Worm (Caenorhabditis elegans) whole organism, late embryonic: ENCODE data around the gene cnc-2.

ENCODE experiments used
- C38D4.7 ChIP-seq: fragments of 200-800 bp; sonication (Bioruptor generic); optimal IDR thresholded peaks from 2 replicates; lab custom pipeline; 2018; ENCODE audit warnings: mild to moderate bottlenecking, missing genetic modification characterization, moderate library complexity, missing compliant biosample characterization
- K09A11.1 ChIP-seq: sonication (generic microtip); optimal IDR thresholded peaks from 2 replicates; lab custom pipeline; 2017; ENCODE audit warnings: antibody characterized with exemption, mild to moderate bottlenecking, missing genetic modification characterization, missing compliant biosample characterization; ENCODE audit not compliant: insufficient read depth
- Y22D7AL.16 ChIP-seq: sonication (generic microtip); optimal IDR thresholded peaks from 2 replicates; lab custom pipeline; 2016; ENCODE audit warnings: missing genetic modification characterization, missing compliant biosample characterization
- ceh-14 ChIP-seq: sonication (generic microtip); optimal IDR thresholded peaks from 2 replicates; lab custom pipeline; 2016; ENCODE audit warnings: missing genotype, missing genetic modification characterization, missing compliant biosample characterization
- ceh-18 ChIP-seq: sonication (generic microtip); optimal IDR thresholded peaks from 2 replicates; lab custom pipeline; 2016; ENCODE audit warnings: missing genetic modification characterization, missing compliant biosample characterization
- ceh-22 ChIP-seq: sonication (generic microtip); optimal IDR thresholded peaks from 2 replicates; lab custom pipeline; 2017; ENCODE audit warnings: missing biosample characterization, missing genetic modification characterization
- ceh-24 ChIP-seq: sonication (generic microtip); optimal IDR thresholded peaks from 2 replicates; lab custom pipeline; 2016; ENCODE audit warnings: mild to moderate bottlenecking, missing genetic modification characterization, missing compliant biosample characterization
- ceh-31 ChIP-seq: sonication (generic microtip); optimal IDR thresholded peaks from 2 replicates; lab custom pipeline; 2016; ENCODE audit warnings: missing genetic modification characterization, missing compliant biosample characterization
- ceh-34 ChIP-seq: sonication (generic microtip); optimal IDR thresholded peaks from 2 replicates; lab custom pipeline; 2016; ENCODE audit warnings: mild to moderate bottlenecking, missing genetic modification characterization, missing compliant biosample characterization
- ceh-48 ChIP-seq: sonication (generic microtip); optimal IDR thresholded peaks from 2 replicates; lab custom pipeline; 2016; ENCODE audit warnings: missing genetic modification characterization, inconsistent platforms, missing compliant biosample characterization
- ceh-9 ChIP-seq: sonication (generic microtip); optimal IDR thresholded peaks from 2 replicates; lab custom pipeline; 2016; ENCODE audit warnings: mild to moderate bottlenecking, missing genetic modification characterization, inconsistent platforms, missing compliant biosample characterization
- dmd-4 ChIP-seq: sonication (generic microtip); optimal IDR thresholded peaks from 2 replicates; lab custom pipeline; 2016; ENCODE audit warnings: borderline replicate concordance, missing genetic modification characterization, missing compliant biosample characterization
- dve-1 ChIP-seq: sonication (generic microtip); optimal IDR thresholded peaks from 2 replicates; lab custom pipeline; 2017; ENCODE audit warnings: antibody characterized with exemption, mild to moderate bottlenecking, missing genetic modification characterization, missing compliant biosample characterization
- elt-2 ChIP-seq: sonication (generic microtip); optimal IDR thresholded peaks from 2 replicates; lab custom pipeline; 2016; ENCODE audit warnings: missing genetic modification reagents, missing genetic modification characterization, missing compliant biosample characterization
- eyg-1 ChIP-seq: sonication (generic microtip); optimal IDR thresholded peaks from 2 replicates; lab custom pipeline; 2016; ENCODE audit warnings: missing genotype, missing genetic modification characterization, missing compliant biosample characterization
- fkh-10 ChIP-seq: fragments of 150-350 bp; optimal IDR thresholded peaks from 2 replicates; lab custom pipeline; 2014; ENCODE audit warnings: missing biosample characterization, missing genetic modification reagents, missing genetic modification characterization
- fkh-6 ChIP-seq: sonication (generic microtip); optimal IDR thresholded peaks from 2 replicates; lab custom pipeline; 2016; ENCODE audit warnings: missing genetic modification characterization, missing compliant biosample characterization
- gmeb-2 ChIP-seq: sonication (generic microtip); optimal IDR thresholded peaks from 2 replicates; lab custom pipeline; 2016; ENCODE audit warnings: missing genetic modification characterization, inconsistent platforms, missing compliant biosample characterization
- hlh-13 ChIP-seq: fragments of 200-800 bp; sonication (Bioruptor generic); optimal IDR thresholded peaks from 2 replicates; lab custom pipeline; 2018; ENCODE audit warnings: mild to moderate bottlenecking, missing genetic modification characterization, missing compliant biosample characterization
- hlh-15 ChIP-seq: sonication (generic microtip); optimal IDR thresholded peaks from 2 replicates; lab custom pipeline; 2016; ENCODE audit warnings: missing genetic modification characterization, missing compliant biosample characterization
- hlh-30 ChIP-seq: sonication (generic microtip); optimal IDR thresholded peaks from 2 replicates; lab custom pipeline; 2017; ENCODE audit warnings: antibody characterized with exemption, missing genetic modification characterization, missing compliant biosample characterization; ENCODE audit not compliant: insufficient read depth
- hlh-6 ChIP-seq: sonication (generic microtip); optimal IDR thresholded peaks from 2 replicates; lab custom pipeline; 2016; ENCODE audit warnings: missing genotype, missing genetic modification characterization, missing compliant biosample characterization
- hlh-8 ChIP-seq: sonication (generic microtip); optimal IDR thresholded peaks from 2 replicates; lab custom pipeline; 2016; ENCODE audit warnings: missing genotype, missing genetic modification characterization, missing compliant biosample characterization
- lim-6 ChIP-seq: sonication (generic microtip); optimal IDR thresholded peaks from 2 replicates; lab custom pipeline; 2016; ENCODE audit warnings: missing genetic modification characterization, missing compliant biosample characterization
- madf-2 ChIP-seq: sonication (generic microtip); optimal IDR thresholded peaks from 2 replicates; lab custom pipeline; 2017; ENCODE audit warnings: missing genetic modification characterization, missing compliant biosample characterization
- mec-3 ChIP-seq: sonication (generic microtip); optimal IDR thresholded peaks from 2 replicates; lab custom pipeline; 2016; ENCODE audit warnings: borderline replicate concordance, missing genetic modification characterization, missing compliant biosample characterization
- nhr-232 ChIP-seq: sonication (generic microtip); optimal IDR thresholded peaks from 2 replicates; lab custom pipeline; 2016; ENCODE audit warnings: missing genetic modification characterization, missing compliant biosample characterization
- npax-4 ChIP-seq: sonication (generic microtip); optimal IDR thresholded peaks from 2 replicates; lab custom pipeline; 2016; ENCODE audit warnings: missing genetic modification characterization, missing compliant biosample characterization
- pag-3 ChIP-seq: sonication (generic microtip); optimal IDR thresholded peaks from 2 replicates; lab custom pipeline; 2016; ENCODE audit warnings: missing compliant biosample characterization, missing genetic modification characterization, borderline replicate concordance
- pha-4 ChIP-seq: fragments of 150-350 bp; optimal IDR thresholded peaks from 2 replicates; lab custom pipeline; 2018; ENCODE audit warnings: missing biosample characterization, missing genetic modification reagents, missing genetic modification characterization
- ref-2 ChIP-seq: sonication (generic microtip); optimal IDR thresholded peaks from 2 replicates; lab custom pipeline; 2016; ENCODE audit warnings: missing genetic modification characterization, missing compliant biosample characterization
- sdc-2 ChIP-seq: sonication (generic microtip); optimal IDR thresholded peaks from 2 replicates; lab custom pipeline; 2016; ENCODE audit warnings: missing genotype, missing genetic modification characterization, missing compliant biosample characterization
- sox-2 ChIP-seq: fragments of 200-800 bp; sonication (Bioruptor generic); IDR thresholded peaks from 2 replicates; pipeline ENCODE4 v1.3.6; 2022; ENCODE audit warnings: missing genetic modification reagents, missing genetic modification characterization, missing compliant biosample characterization
- unc-42 ChIP-seq: sonication (generic microtip); optimal IDR thresholded peaks from 2 replicates; lab custom pipeline; 2016; ENCODE audit warnings: missing genotype, missing genetic modification characterization, missing compliant biosample characterization
- unc-86 ChIP-seq: sonication (generic microtip); optimal IDR thresholded peaks from 2 replicates; lab custom pipeline; 2016; ENCODE audit warnings: missing genetic modification characterization, missing compliant biosample characterization
- ztf-16 ChIP-seq: sonication (generic microtip); optimal IDR thresholded peaks from 2 replicates; lab custom pipeline; 2017; ENCODE audit warnings: missing genetic modification characterization, missing compliant biosample characterization

cnc-2 gene

ce11 chrV:1432500-1433418 is 17.2 kb downstream of the cnc-2 start:
- no peak for TF ChIP-seq nhr-232 (tag; lab: Kevin White, UChicago)
- TF ChIP-seq dmd-4 (tag; lab: Kevin White, UChicago): no peak
- no peak for TF ChIP-seq hlh-15
- TF ChIP-seq fkh-6 (tag; lab: Kevin White, UChicago): no peak
- no peak for TF ChIP-seq ref-2 (tag; lab: Kevin White, UChicago)
- peak; percentile 75 for TF ChIP-seq elt-2 (tag; lab: Kevin White, UChicago)
- no peak for TF ChIP-seq sdc-2 (tag; lab: Kevin White, UChicago)

- TF ChIP-seq sox-2 (GFP tag; lab: Robert Waterston, UW): no peak
- no peak for TF ChIP-seq ceh-31 (tag; lab: Kevin White, UChicago)
- no peak for TF ChIP-seq dmd-4 (tag; lab: Kevin White, UChicago)
- TF ChIP-seq ceh-34 (tag; lab: Kevin White, UChicago): no peak
- no peak for TF ChIP-seq lim-6 (tag; lab: Kevin White, UChicago)
- no peak for TF ChIP-seq ceh-48 (tag; lab: Kevin White, UChicago)
- no peak for TF ChIP-seq ceh-14
- TF ChIP-seq ztf-16: no peak
- TF ChIP-seq hlh-30 (tag; lab: Kevin White, UChicago): no peak
- TF ChIP-seq ceh-24 (tag; lab: Kevin White, UChicago): no peak
- no peak for TF ChIP-seq ceh-9 (tag; lab: Kevin White, UChicago)
- no peak for TF ChIP-seq madf-2 (tag; lab: Kevin White, UChicago)
- no peak for TF ChIP-seq ceh-18 (tag; lab: Kevin White, UChicago)
- TF ChIP-seq Y22D7AL.16: no peak
- no peak for TF ChIP-seq C38D4.7 (GFP tag; lab: Kevin White, UChicago)
- TF ChIP-seq eyg-1 (tag; lab: Kevin White, UChicago): no peak
Measured at ce11 chrV:1431702-1432187, 18.2 kb downstream of the cnc-2 start, which contains the start of gene ges-1. Gene ges-1 (minus strand): TSS chrV:1432137.

- TF ChIP-seq ceh-14 (no peak), hlh-30 (tag; lab: Kevin White, UChicago) (no peak), mec-3 (tag; lab: Kevin White, UChicago) (peak; percentile 52), hlh-8 (no peak), dve-1 (tag; lab: Kevin White, UChicago) (no peak), gmeb-2 (tag; lab: Kevin White, UChicago) (no peak), npax-4 (tag; lab: Kevin White, UChicago) (no peak), lim-6 (tag; lab: Kevin White, UChicago) (no peak)
Measured at ce11 chrV:1425595-1425994, 24.4 kb downstream of the cnc-2 start, which contains the start of gene R12A1.3. Gene R12A1.3 (minus strand): TSS chrV:1425794.

- TF ChIP-seq ref-2 (tag; lab: Kevin White, UChicago): no peak
- no peak for TF ChIP-seq elt-2 (tag; lab: Kevin White, UChicago)
- TF ChIP-seq fkh-10: no peak
- TF ChIP-seq K09A11.1 (tag; lab: Kevin White, UChicago): no peak
- no peak for TF ChIP-seq ceh-22
- peak; percentile 79 for TF ChIP-seq dve-1 (tag; lab: Kevin White, UChicago)
Measured at ce11 chrV:1423338-1423737, 26.6 kb downstream of the cnc-2 start.

- TF ChIP-seq hlh-13: no peak
- TF ChIP-seq pag-3: no peak
- no peak for TF ChIP-seq K09A11.1 (tag; lab: Kevin White, UChicago)
- no peak for TF ChIP-seq hlh-6
- no peak for TF ChIP-seq pha-4
- peak; percentile 29 for TF ChIP-seq unc-42 (tag; lab: Kevin White, UChicago)
- no peak for TF ChIP-seq npax-4 (tag; lab: Kevin White, UChicago)
- no peak for TF ChIP-seq unc-86 (tag; lab: Kevin White, UChicago)
Measured at ce11 chrV:1422269-1422668, 27.7 kb downstream of the cnc-2 start.
